Fruit fly (Drosophila melanogaster) whole organism, embryonic: ENCODE measurements around the gene CG3625.

Experiments used
- Atf6 ChIP-seq: fragments of 200-800 bp; sonication (Bioruptor generic); IDR thresholded peaks from 2 replicates; pipeline ENCODE4 v1.3.6; 2022; ENCODE audit warnings: missing biosample characterization, missing genetic modification characterization
- BEAF-32 ChIP-seq: fragments of 200-800 bp; sonication (Bioruptor generic); optimal IDR thresholded peaks from 3 replicates; lab custom pipeline; 2017; ENCODE audit warnings: missing biosample characterization, missing genetic modification characterization, mild to moderate bottlenecking, moderate library complexity, missing genetic modification reagents
- CG10979 ChIP-seq: fragments of 200-800 bp; sonication (Bioruptor generic); optimal IDR thresholded peaks from 2 replicates; lab custom pipeline; 2018; ENCODE audit warnings: missing biosample characterization, mild to moderate bottlenecking, missing genetic modification characterization, moderate library complexity
- CG12236 ChIP-seq: fragments of 200-800 bp; sonication (Bioruptor generic); optimal IDR thresholded peaks from 2 replicates; lab custom pipeline; 2016; ENCODE audit warnings: missing biosample characterization, missing genetic modification characterization
- CG15073 ChIP-seq: fragments of 200-800 bp; sonication (Bioruptor generic); optimal IDR thresholded peaks from 2 replicates; lab custom pipeline; 2016; ENCODE audit warnings: missing biosample characterization, missing genetic modification characterization
- CG15479 ChIP-seq: fragments of 200-800 bp; sonication (Bioruptor generic); optimal IDR thresholded peaks from 3 replicates; lab custom pipeline; 2019; ENCODE audit warnings: missing biosample characterization, mild to moderate bottlenecking, missing genetic modification characterization, moderate library complexity
- CG16779 ChIP-seq: fragments of 200-800 bp; sonication (Bioruptor generic); IDR thresholded peaks from 2 replicates; pipeline ENCODE4 v1.3.6; 2022; ENCODE audit warnings: missing biosample characterization, missing genetic modification characterization
- CG18262 ChIP-seq: fragments of 200-800 bp; optimal IDR thresholded peaks from 3 replicates; lab custom pipeline; 2019; ENCODE audit warnings: missing biosample characterization, mild to moderate bottlenecking, missing genetic modification characterization, moderate library complexity
- CG18476 ChIP-seq: fragments of 200-800 bp; sonication (Bioruptor generic); optimal IDR thresholded peaks from 2 replicates; lab custom pipeline; 2016; ENCODE audit warnings: missing biosample characterization, mild to moderate bottlenecking, missing genetic modification characterization
- CG2120 ChIP-seq: fragments of 200-800 bp; sonication (Bioruptor generic); optimal IDR thresholded peaks from 3 replicates; lab custom pipeline; 2016; ENCODE audit warnings: missing biosample characterization, missing genetic modification characterization
- CG31388 ChIP-seq: fragments of 200-800 bp; sonication (Bioruptor generic); optimal IDR thresholded peaks from 2 replicates; lab custom pipeline; 2016; ENCODE audit warnings: missing biosample characterization, missing genetic modification characterization
- CG32767 ChIP-seq: fragments of 200-800 bp; sonication (Bioruptor generic); IDR thresholded peaks from 2 replicates; pipeline ENCODE4 v1.3.6; 2022; ENCODE audit warnings: missing biosample characterization, missing genetic modification characterization
- CG3407 ChIP-seq: fragments of 200-800 bp; sonication (Bioruptor generic); optimal IDR thresholded peaks from 2 replicates; lab custom pipeline; 2018; ENCODE audit warnings: missing biosample characterization, mild to moderate bottlenecking, missing genetic modification characterization
- CG3838 ChIP-seq: fragments of 200-800 bp; sonication (Bioruptor generic); optimal IDR thresholded peaks from 3 replicates; lab custom pipeline; 2016; ENCODE audit warnings: missing biosample characterization, missing genetic modification characterization
- CG3847 ChIP-seq: fragments of 200-800 bp; sonication (Bioruptor generic); IDR thresholded peaks from 2 replicates; pipeline ENCODE4 v1.3.6; 2022; ENCODE audit warnings: missing biosample characterization, missing genetic modification characterization
- CG43689 ChIP-seq: fragments of 200-800 bp; sonication (Bioruptor generic); IDR thresholded peaks from 2 replicates; pipeline ENCODE4 v1.3.6; 2022; ENCODE audit warnings: missing biosample characterization, missing genetic modification characterization
- CG4854 ChIP-seq: fragments of 200-800 bp; sonication (Bioruptor generic); optimal IDR thresholded peaks from 2 replicates; lab custom pipeline; 2016; ENCODE audit warnings: missing biosample characterization, missing genetic modification characterization, inconsistent platforms
- CG6813 ChIP-seq: fragments of 200-800 bp; sonication (Bioruptor generic); optimal IDR thresholded peaks from 2 replicates; lab custom pipeline; 2017; ENCODE audit warnings: missing biosample characterization, missing genetic modification characterization, mild to moderate bottlenecking, moderate library complexity, missing genetic modification reagents
- CG8089 ChIP-seq: fragments of 200-800 bp; sonication (Bioruptor generic); optimal IDR thresholded peaks from 3 replicates; lab custom pipeline; 2016; ENCODE audit warnings: missing biosample characterization, missing genetic modification characterization
- CG8290 ChIP-seq, 3 experiments: fragments of 200-800 bp; sonication (Bioruptor generic); optimal IDR thresholded peaks; 2 replicates each; lab custom pipeline; 2016 to 2019; ENCODE audit warnings: missing biosample characterization in 3 of 3, missing genetic modification characterization in 3 of 3, mild to moderate bottlenecking in 2 of 3, moderate library complexity in 1 of 3
- CG8478 ChIP-seq: fragments of >200 bp; optimal IDR thresholded peaks from 2 replicates; lab custom pipeline; 2018
- CG8765 ChIP-seq: fragments of 200-800 bp; sonication (Bioruptor generic); IDR thresholded peaks from 2 replicates; pipeline ENCODE4 v1.3.6; 2022; ENCODE audit warnings: missing biosample characterization, missing genetic modification characterization
- Dref ChIP-seq: fragments of 200-800 bp; sonication (Bioruptor generic); IDR thresholded peaks from 2 replicates; pipeline ENCODE4 v1.3.6; 2022; ENCODE audit warnings: missing biosample characterization, missing genetic modification characterization
- HHEX ChIP-seq: fragments of 200-800 bp; sonication (Bioruptor generic); optimal IDR thresholded peaks from 3 replicates; lab custom pipeline; 2017; ENCODE audit warnings: missing biosample characterization, mild to moderate bottlenecking, missing genetic modification characterization, missing genetic modification reagents
- Hmr ChIP-seq: fragments of 200-800 bp; sonication (Bioruptor generic); optimal IDR thresholded peaks from 3 replicates; lab custom pipeline; 2017; ENCODE audit warnings: mild to moderate bottlenecking, missing biosample characterization, missing genetic modification reagents, missing genetic modification characterization
- Hmx ChIP-seq: fragments of 200-800 bp; sonication (Bioruptor generic); optimal IDR thresholded peaks from 2 replicates; lab custom pipeline; 2016; ENCODE audit warnings: missing biosample characterization, missing genetic modification characterization
- Hr3 ChIP-seq: fragments of 200-800 bp; sonication (Bioruptor generic); optimal IDR thresholded peaks from 3 replicates; lab custom pipeline; 2016; ENCODE audit warnings: missing biosample characterization, missing genetic modification characterization
- NFAT ChIP-seq: fragments of 200-800 bp; sonication (Bioruptor generic); IDR thresholded peaks from 2 replicates; pipeline ENCODE4 v1.3.6; 2022; ENCODE audit warnings: missing biosample characterization, missing genetic modification characterization
- Rx ChIP-seq: fragments of 200-800 bp; sonication (Bioruptor generic); IDR thresholded peaks from 2 replicates; pipeline ENCODE4 v1.3.6; 2022; ENCODE audit warnings: missing biosample characterization, missing genetic modification characterization
- Ssrp ChIP-seq: fragments of 200-800 bp; sonication (Bioruptor generic); optimal IDR thresholded peaks from 2 replicates; lab custom pipeline; 2018; ENCODE audit warnings: missing biosample characterization, mild to moderate bottlenecking, missing genetic modification characterization, moderate library complexity
- Usf ChIP-seq: fragments of 200-800 bp; sonication (Bioruptor generic); optimal IDR thresholded peaks from 2 replicates; lab custom pipeline; 2017; ENCODE audit warnings: missing genotype, missing biosample characterization, missing genetic modification characterization
- aop ChIP-seq: fragments of 200-800 bp; sonication (Bioruptor generic); IDR thresholded peaks from 2 replicates; pipeline ENCODE4 v1.3.6; 2022; ENCODE audit warnings: missing biosample characterization, missing genetic modification characterization
- crol ChIP-seq: fragments of 200-800 bp; sonication (Bioruptor generic); IDR thresholded peaks from 2 replicates; pipeline ENCODE4 v1.3.6; 2022; ENCODE audit warnings: missing biosample characterization, missing genetic modification characterization
- ems ChIP-seq: fragments of 200-800 bp; sonication (Bioruptor generic); optimal IDR thresholded peaks from 3 replicates; lab custom pipeline; 2016; ENCODE audit warnings: missing biosample characterization, missing genetic modification characterization
- ewg ChIP-seq: fragments of 200-800 bp; sonication (Bioruptor generic); optimal IDR thresholded peaks from 3 replicates; lab custom pipeline; 2017; ENCODE audit warnings: mild to moderate bottlenecking, missing biosample characterization, missing genetic modification reagents, missing genetic modification characterization
- gce ChIP-seq: fragments of 200-800 bp; sonication (Bioruptor generic); IDR thresholded peaks from 3 replicates; pipeline ENCODE4 v1.3.6; 2022; ENCODE audit warnings: missing biosample characterization, missing genetic modification characterization
- jigr1 ChIP-seq: fragments of 200-800 bp; sonication (Bioruptor generic); IDR thresholded peaks from 3 replicates; pipeline ENCODE4 v1.3.6; 2022; ENCODE audit warnings: missing biosample characterization, missing genetic modification characterization
- jing ChIP-seq: fragments of 200-800 bp; sonication (Bioruptor generic); optimal IDR thresholded peaks from 2 replicates; lab custom pipeline; 2018; ENCODE audit warnings: missing biosample characterization, mild to moderate bottlenecking, missing genetic modification characterization
- lola ChIP-seq, 3 experiments: fragments of >200 bp in 2 of 3; fragments of 200-800 bp in 1 of 3; sonication (Bioruptor generic) in 1 of 3; optimal IDR thresholded peaks; 2 replicates each; lab custom pipeline; 2017 to 2019; ENCODE audit warnings: missing biosample characterization in 3 of 3, missing genetic modification characterization in 3 of 3, mild to moderate bottlenecking in 1 of 3, moderate library complexity in 1 of 3
- lov ChIP-seq, 2 experiments: fragments of 200-800 bp in 1 of 2; fragments of >200 bp in 1 of 2; sonication (Bioruptor generic) in 1 of 2; IDR thresholded peaks in 1 of 2; optimal IDR thresholded peaks in 1 of 2; 2 replicates in 1 of 2; 3 replicates in 1 of 2; pipeline versions ENCODE4 v1.3.6 to Lab custom; 2017 to 2022; ENCODE audit warnings: missing biosample characterization in 1 of 2, missing genetic modification characterization in 1 of 2
- nom ChIP-seq: fragments of 200-800 bp; sonication (Bioruptor generic); optimal IDR thresholded peaks from 2 replicates; lab custom pipeline; 2017; ENCODE audit warnings: missing biosample characterization, missing genetic modification characterization, mild to moderate bottlenecking, moderate library complexity, missing genetic modification reagents
- oc ChIP-seq: fragments of 200-800 bp; sonication (Bioruptor generic); optimal IDR thresholded peaks from 2 replicates; lab custom pipeline; 2018; ENCODE audit warnings: missing biosample characterization, mild to moderate bottlenecking, missing genetic modification characterization, moderate library complexity
- prd ChIP-seq, 3 experiments: fragments of >200 bp in 2 of 3; fragments of 200-800 bp in 1 of 3; sonication (Bioruptor generic) in 1 of 3; optimal IDR thresholded peaks in 2 of 3; IDR thresholded peaks in 1 of 3; 2 replicates in 2 of 3; 3 replicates in 1 of 3; pipeline versions ENCODE4 v1.3.6 to Lab custom; 2017 to 2022; ENCODE audit warnings: missing biosample characterization in 1 of 3, missing genetic modification characterization in 1 of 3
- pzg ChIP-seq: fragments of 200-800 bp; sonication (Bioruptor generic); optimal IDR thresholded peaks from 3 replicates; lab custom pipeline; 2018; ENCODE audit warnings: missing biosample characterization, mild to moderate bottlenecking, missing genetic modification characterization, moderate library complexity
- sisA ChIP-seq: fragments of 200-800 bp; sonication (Bioruptor generic); IDR thresholded peaks from 2 replicates; pipeline ENCODE4 v1.3.6; 2022; ENCODE audit warnings: missing biosample characterization, missing genetic modification characterization
- tx ChIP-seq: fragments of 200-800 bp; sonication (Bioruptor generic); optimal IDR thresholded peaks from 2 replicates; lab custom pipeline; 2016; ENCODE audit warnings: missing biosample characterization, missing genetic modification characterization
- unc-4 ChIP-seq: fragments of 200-800 bp; sonication (Bioruptor generic); IDR thresholded peaks from 2 replicates; pipeline ENCODE4 v1.3.6; 2022; ENCODE audit warnings: missing biosample characterization, missing genetic modification characterization; ENCODE audit not compliant: partially characterized antibody
- usp ChIP-seq: fragments of >200 bp; optimal IDR thresholded peaks from 2 replicates; lab custom pipeline; 2017; ENCODE audit warnings: missing biosample characterization, missing genetic modification characterization

The CG3625 gene

dm6 chr2L:294452-295362, 3.1 kb upstream of the CG3625 start, which contains the start of the genes U2af38 and Stip1 (continued):
- TF ChIP-seq HHEX (no peak), Rx (no peak), Usf (no peak), pzg (GFP tag; lab: Kevin White, UChicago) (peak; percentile 61), CG8478 (lab: Kevin White, UChicago) (no peak), Hr3 (peak; percentile 8), CG43689 (GFP tag; lab: Robert Waterston, UW) (no peak), CG18262 (tag; lab: Kevin White, UChicago) (peak; percentile 47), CG18476 (GFP tag; lab: Kevin White, UChicago) (no peak), BEAF-32 (peak; percentile 69), CG6813 (GFP tag; lab: Kevin White, UChicago) (no peak), CG4854 (GFP tag; lab: Kevin White, UChicago) (no peak), unc-4 (GFP tag; lab: Robert Waterston, UW) (peak; percentile 76), CG2120 (GFP tag; lab: Kevin White, UChicago) (peak; percentile 54), CG12236 (GFP tag; lab: Kevin White, UChicago) (no peak), CG3847 (GFP tag; lab: Robert Waterston, UW) (peak; percentile 55), CG8765 (GFP tag; lab: Robert Waterston, UW) (no peak), sisA (GFP tag; lab: Robert Waterston, UW) (no peak), tx (GFP tag; lab: Kevin White, UChicago) (no peak), CG15073 (GFP tag; lab: Kevin White, UChicago) (no peak), crol (no peak), Ssrp (no peak), jing (no peak), CG3838 (no peak), Hmr (GFP tag; lab: Kevin White, UChicago) (no peak), CG8290 (GFP tag; optimal IDR thresholded peaks at IDR 0.05; lab: Kevin White, UChicago) (peak; percentile 2), CG8290 (tag; optimal IDR thresholded peaks at IDR 0.05; lab: Kevin White, UChicago) (peak in 1 of 2 experiments; percentile 20), oc (tag; lab: Kevin White, UChicago) (peak; percentile 35), lola (GFP tag; optimal IDR thresholded peaks at IDR 0.05; lab: Kevin White, UChicago) (peak in 1 of 3 experiments; percentile 12), Hmx (no peak), Atf6 (0 out of 2 replicates have a peak, but pooled peaks have one; percentile 33), CG8089 (GFP tag; lab: Kevin White, UChicago) (no peak), Dref (GFP tag; lab: Robert Waterston, UW) (peak; percentile 79), ems (no peak), CG31388 (GFP tag; lab: Kevin White, UChicago) (no peak), CG3407 (GFP tag; lab: Kevin White, UChicago) (no peak), CG15479 (GFP tag; lab: Kevin White, UChicago) (no peak), prd (optimal IDR thresholded peaks at IDR 0.05; lab: Kevin White, UChicago) (no peak), prd (GFP tag; IDR thresholded peaks at IDR 0.05; lab: Robert Waterston, UW) (no peak), CG32767 (no peak), nom (peak; percentile 26), lov (optimal IDR thresholded peaks at IDR 0.05; lab: Kevin White, UChicago) (no peak), lov (GFP tag; IDR thresholded peaks at IDR 0.05; lab: Robert Waterston, UW) (no peak), jigr1 (GFP tag; lab: Robert Waterston, UW) (peak; percentile 69; the same call in 1 of the 3 replicates), NFAT (GFP tag; lab: Robert Waterston, UW) (peak; percentile 62), gce (GFP tag; lab: Robert Waterston, UW) (no peak), ewg (no peak), usp (GFP tag; lab: Kevin White, UChicago) (no peak), CG16779 (GFP tag; lab: Robert Waterston, UW) (no peak), aop (GFP tag; lab: Robert Waterston, UW) (no peak), CG10979 (no peak)
